Worm (Caenorhabditis elegans) whole organism, L4/young adult: Measurements from ENCODE around the gene scl-7.

Experiments used
- W03F9.2 ChIP-seq: fragments of 150-350 bp; optimal IDR thresholded peaks from 2 replicates; lab custom pipeline; 2014; ENCODE audit warnings: missing biosample characterization, missing genetic modification characterization
- dao-5 ChIP-seq: sonication (generic microtip); optimal IDR thresholded peaks from 2 replicates; lab custom pipeline; 2016; ENCODE audit warnings: missing genotype, missing genetic modification characterization, moderate library complexity, missing compliant biosample characterization
- him-1 ChIP-seq: sonication (generic microtip); optimal IDR thresholded peaks from 2 replicates; lab custom pipeline; 2016; ENCODE audit warnings: missing genotype, missing genetic modification reagents, missing genetic modification characterization, missing compliant biosample characterization

Gene scl-7

ce11 chrIV:13070142-13070541 lies at the start of gene scl-7:
scl-7 (plus strand) TSS chrIV:13070442.
- TF ChIP-seq dao-5 (tag; lab: Kevin White, UChicago) = no peak

- TF ChIP-seq him-1 (tag; lab: Kevin White, UChicago) = no peak
- no peak for TF ChIP-seq W03F9.2 (tag; lab: Kevin White, UChicago)
- no peak for TF ChIP-seq dao-5 (tag; lab: Kevin White, UChicago)
Measured at ce11 chrIV:13021006-13021405, 49.2 kb upstream of the scl-7 start.

ce11 chrIV:13022892-13023291 lies 47.4 kb upstream of the scl-7 start:
- no peak for TF ChIP-seq him-1 (tag; lab: Kevin White, UChicago)
- no peak for TF ChIP-seq W03F9.2 (tag; lab: Kevin White, UChicago)
- no peak for TF ChIP-seq dao-5 (tag; lab: Kevin White, UChicago)

ce11 chrIV:13025853-13026343 lies 44.3 kb upstream of the scl-7 start:
- peak; percentile 49 for TF ChIP-seq him-1 (tag; lab: Kevin White, UChicago)
- no peak for TF ChIP-seq dao-5 (tag; lab: Kevin White, UChicago)

- TF ChIP-seq W03F9.2 (tag; lab: Kevin White, UChicago) (no peak), him-1 (tag; lab: Kevin White, UChicago) (no peak)
Measured at ce11 chrIV:13026762-13027161, 43.5 kb upstream of the scl-7 start.

- no peak for TF ChIP-seq W03F9.2 (tag; lab: Kevin White, UChicago)
- TF ChIP-seq him-1 (tag; lab: Kevin White, UChicago) = no peak
- TF ChIP-seq dao-5 (tag; lab: Kevin White, UChicago) = no peak
Measured at ce11 chrIV:13027801-13028641, 42.2 kb upstream of the scl-7 start.

ce11 chrIV:13028746-13029673 lies 41.2 kb upstream of the scl-7 start:
- no peak for TF ChIP-seq dao-5 (tag; lab: Kevin White, UChicago)
- no peak for TF ChIP-seq W03F9.2 (tag; lab: Kevin White, UChicago)
- no peak for TF ChIP-seq him-1 (tag; lab: Kevin White, UChicago)

ce11 chrIV:13029674-13030466 lies 40.4 kb upstream of the scl-7 start:
- no peak for TF ChIP-seq him-1 (tag; lab: Kevin White, UChicago)
- no peak for TF ChIP-seq dao-5 (tag; lab: Kevin White, UChicago)
- TF ChIP-seq W03F9.2 (tag; lab: Kevin White, UChicago) = no peak

ce11 chrIV:13030467-13031299 lies 39.6 kb upstream of the scl-7 start:
- no peak for TF ChIP-seq dao-5 (tag; lab: Kevin White, UChicago)

- TF ChIP-seq W03F9.2 (tag; lab: Kevin White, UChicago) (no peak), dao-5 (tag; lab: Kevin White, UChicago) (no peak), him-1 (tag; lab: Kevin White, UChicago) (no peak)
Measured at ce11 chrIV:13032153-13032552, 38.1 kb upstream of the scl-7 start.

- TF ChIP-seq dao-5 (tag; lab: Kevin White, UChicago) (no peak), W03F9.2 (tag; lab: Kevin White, UChicago) (no peak), him-1 (tag; lab: Kevin White, UChicago) (no peak)
Measured at ce11 chrIV:13033516-13033915, 36.7 kb upstream of the scl-7 start.

ce11 chrIV:13035302-13035701 lies 34.9 kb upstream of the scl-7 start:
- no peak for TF ChIP-seq dao-5 (tag; lab: Kevin White, UChicago)
- no peak for TF ChIP-seq W03F9.2 (tag; lab: Kevin White, UChicago)
- TF ChIP-seq him-1 (tag; lab: Kevin White, UChicago) = no peak
